Fruit fly (Drosophila melanogaster) whole organism, prepupa: ENCODE data around the gene CG32221.

Source experiments
- Blimp-1 ChIP-seq: fragments of 200-800 bp; sonication (Bioruptor generic); optimal IDR thresholded peaks from 3 replicates; lab custom pipeline; 2017; ENCODE audit warnings: missing biosample characterization, missing genetic modification characterization, mild to moderate bottlenecking, moderate library complexity, missing genetic modification reagents
- CG10631 ChIP-seq: fragments of 200-800 bp; sonication (Bioruptor generic); optimal IDR thresholded peaks from 2 replicates; lab custom pipeline; 2016; ENCODE audit warnings: missing biosample characterization, missing genetic modification characterization
- CG10669 ChIP-seq: fragments of 200-800 bp; sonication (Bioruptor generic); optimal IDR thresholded peaks from 3 replicates; lab custom pipeline; 2018; ENCODE audit warnings: missing biosample characterization, mild to moderate bottlenecking, missing genetic modification characterization, moderate library complexity
- CG15336 ChIP-seq: fragments of 200-800 bp; sonication (Bioruptor generic); IDR thresholded peaks from 2 replicates; pipeline ENCODE4 v1.3.6; 2022; ENCODE audit warnings: missing biosample characterization, missing genetic modification characterization
- CG1621 ChIP-seq: fragments of 200-800 bp; sonication (Bioruptor generic); optimal IDR thresholded peaks from 3 replicates; lab custom pipeline; 2018; ENCODE audit warnings: missing biosample characterization, mild to moderate bottlenecking, missing genetic modification characterization
- CG16779 ChIP-seq: fragments of 200-800 bp; sonication (Bioruptor generic); optimal IDR thresholded peaks from 3 replicates; lab custom pipeline; 2017; ENCODE audit warnings: missing biosample characterization, mild to moderate bottlenecking, missing genetic modification characterization
- CG3032 ChIP-seq: fragments of 200-800 bp; optimal IDR thresholded peaks from 2 replicates; lab custom pipeline; 2019; ENCODE audit warnings: missing biosample characterization, mild to moderate bottlenecking, missing genetic modification characterization, moderate library complexity
- CG31627 ChIP-seq: fragments of 200-800 bp; sonication (Bioruptor generic); optimal IDR thresholded peaks from 3 replicates; lab custom pipeline; 2016; ENCODE audit warnings: missing biosample characterization, missing genetic modification characterization
- CG32006 ChIP-seq: fragments of 200-800 bp; sonication (Bioruptor generic); optimal IDR thresholded peaks from 3 replicates; lab custom pipeline; 2017; ENCODE audit warnings: missing biosample characterization, mild to moderate bottlenecking, missing genetic modification characterization
- CG3919 ChIP-seq: fragments of 200-800 bp; sonication (Bioruptor generic); optimal IDR thresholded peaks from 3 replicates; lab custom pipeline; 2016; ENCODE audit warnings: missing biosample characterization, missing genetic modification characterization
- CG4318 ChIP-seq: fragments of 200-800 bp; sonication (Bioruptor generic); optimal IDR thresholded peaks from 3 replicates; lab custom pipeline; 2017; ENCODE audit warnings: missing biosample characterization, mild to moderate bottlenecking, missing genetic modification characterization
- CG6163 ChIP-seq: fragments of 200-800 bp; sonication (Bioruptor generic); IDR thresholded peaks from 3 replicates; pipeline ENCODE4 v1.3.6; 2022; ENCODE audit warnings: missing biosample characterization, missing genetic modification characterization
- CG6276 ChIP-seq: fragments of 200-800 bp; sonication (Bioruptor generic); optimal IDR thresholded peaks from 2 replicates; lab custom pipeline; 2017; ENCODE audit warnings: missing biosample characterization, mild to moderate bottlenecking, missing genetic modification characterization
- CG6792 ChIP-seq: fragments of 200-800 bp; sonication (Bioruptor generic); optimal IDR thresholded peaks from 3 replicates; lab custom pipeline; 2016; ENCODE audit warnings: missing biosample characterization, missing genetic modification characterization
- CG6808 ChIP-seq: fragments of 200-800 bp; sonication (Bioruptor generic); optimal IDR thresholded peaks from 3 replicates; lab custom pipeline; 2017; ENCODE audit warnings: missing biosample characterization, missing genetic modification characterization, mild to moderate bottlenecking, moderate library complexity, missing genetic modification reagents
- CG6854 ChIP-seq: fragments of 200-800 bp; sonication (Bioruptor generic); optimal IDR thresholded peaks from 2 replicates; lab custom pipeline; 2017; ENCODE audit warnings: missing biosample characterization, mild to moderate bottlenecking, missing genetic modification characterization
- CG7368 ChIP-seq: fragments of 200-800 bp; sonication (Bioruptor generic); optimal IDR thresholded peaks from 3 replicates; lab custom pipeline; 2016; ENCODE audit warnings: missing biosample characterization, missing genetic modification characterization
- CG8632 ChIP-seq: fragments of 200-800 bp; sonication (Bioruptor generic); optimal IDR thresholded peaks from 3 replicates; lab custom pipeline; 2016; ENCODE audit warnings: missing biosample characterization, missing genetic modification characterization
- Eip75B ChIP-seq: fragments of 200-800 bp; sonication (Bioruptor generic); optimal IDR thresholded peaks from 3 replicates; lab custom pipeline; 2016; ENCODE audit warnings: missing biosample characterization, missing genetic modification characterization
- Eip78C ChIP-seq: fragments of 200-800 bp; sonication (Bioruptor generic); peaks from one replicate; lab custom pipeline; 2016; ENCODE audit warnings: missing biosample characterization, missing genetic modification characterization
- Ets96B ChIP-seq: fragments of 200-800 bp; optimal IDR thresholded peaks from 2 replicates; lab custom pipeline; 2019; ENCODE audit warnings: missing biosample characterization, mild to moderate bottlenecking, missing genetic modification characterization, moderate library complexity
- Gug ChIP-seq: fragments of 200-800 bp; sonication (Bioruptor generic); IDR thresholded peaks from 2 replicates; pipeline ENCODE4 v1.3.6; 2022; ENCODE audit warnings: missing biosample characterization, missing genetic modification characterization
- Hr38 ChIP-seq: sonication (Bioruptor generic); optimal IDR thresholded peaks from 2 replicates; lab custom pipeline; 2016; ENCODE audit warnings: missing biosample characterization, missing genetic modification characterization
- Hr39 ChIP-seq: fragments of 200-800 bp; sonication (Bioruptor generic); optimal IDR thresholded peaks from 2 replicates; lab custom pipeline; 2016; ENCODE audit warnings: missing biosample characterization, missing genetic modification characterization
- Lpt ChIP-seq: fragments of 200-800 bp; sonication (Bioruptor generic); optimal IDR thresholded peaks from 3 replicates; lab custom pipeline; 2016; ENCODE audit warnings: missing biosample characterization, missing genetic modification characterization
- Met ChIP-seq: fragments of 200-800 bp; sonication (Bioruptor generic); optimal IDR thresholded peaks from 3 replicates; lab custom pipeline; 2016; ENCODE audit warnings: missing biosample characterization, missing genetic modification characterization
- OdsH ChIP-seq: fragments of 200-800 bp; sonication (Bioruptor generic); optimal IDR thresholded peaks from 3 replicates; lab custom pipeline; 2016; ENCODE audit warnings: missing biosample characterization, missing genetic modification characterization
- Smox ChIP-seq: fragments of 200-800 bp; sonication (Bioruptor generic); optimal IDR thresholded peaks from 3 replicates; lab custom pipeline; 2016; ENCODE audit warnings: missing biosample characterization, missing genetic modification characterization
- Sox102F ChIP-seq: fragments of 200-800 bp; sonication (Bioruptor generic); optimal IDR thresholded peaks from 2 replicates; lab custom pipeline; 2016; ENCODE audit warnings: missing biosample characterization, mild to moderate bottlenecking, missing genetic modification characterization
- Sox15 ChIP-seq: fragments of 200-800 bp; sonication (Bioruptor generic); optimal IDR thresholded peaks from 3 replicates; lab custom pipeline; 2016; ENCODE audit warnings: missing biosample characterization, missing genetic modification characterization
- achi ChIP-seq: fragments of 200-800 bp; sonication (Bioruptor generic); optimal IDR thresholded peaks from 3 replicates; lab custom pipeline; 2016; ENCODE audit warnings: missing biosample characterization, missing genetic modification characterization
- acj6 ChIP-seq: fragments of 200-800 bp; sonication (Bioruptor generic); optimal IDR thresholded peaks from 3 replicates; lab custom pipeline; 2016; ENCODE audit warnings: missing biosample characterization, missing genetic modification characterization
- cyc ChIP-seq: fragments of 200-800 bp; sonication (Bioruptor generic); optimal IDR thresholded peaks from 3 replicates; lab custom pipeline; 2016; ENCODE audit warnings: missing biosample characterization, missing genetic modification characterization
- dac ChIP-seq: fragments of 200-800 bp; sonication (Bioruptor generic); optimal IDR thresholded peaks from 2 replicates; lab custom pipeline; 2017; ENCODE audit warnings: missing biosample characterization, mild to moderate bottlenecking, missing genetic modification characterization
- esn ChIP-seq: fragments of 200-800 bp; sonication (Bioruptor generic); optimal IDR thresholded peaks from 2 replicates; lab custom pipeline; 2016; ENCODE audit warnings: missing biosample characterization, mild to moderate bottlenecking, missing genetic modification characterization, moderate library complexity
- fd59A ChIP-seq: fragments of 200-800 bp; sonication (Bioruptor generic); optimal IDR thresholded peaks from 2 replicates; lab custom pipeline; 2017; ENCODE audit warnings: missing biosample characterization, mild to moderate bottlenecking, missing genetic modification characterization, missing genetic modification reagents
- fd85E ChIP-seq: fragments of 200-800 bp; sonication (Bioruptor generic); optimal IDR thresholded peaks from 3 replicates; lab custom pipeline; 2016; ENCODE audit warnings: missing biosample characterization, missing genetic modification characterization
- fkh ChIP-seq: fragments of 200-800 bp; sonication (Bioruptor generic); optimal IDR thresholded peaks from 3 replicates; lab custom pipeline; 2017; ENCODE audit warnings: missing biosample characterization, mild to moderate bottlenecking, missing genetic modification characterization, moderate library complexity
- net ChIP-seq: fragments of 200-800 bp; sonication (Bioruptor generic); optimal IDR thresholded peaks from 3 replicates; lab custom pipeline; 2016; ENCODE audit warnings: missing biosample characterization, missing genetic modification characterization
- salr ChIP-seq, 2 experiments: fragments of 200-800 bp; sonication (Bioruptor generic); optimal IDR thresholded peaks; 3 replicates each; lab custom pipeline; 2016 to 2018; ENCODE audit warnings: missing biosample characterization in 2 of 2, missing genetic modification characterization in 2 of 2, mild to moderate bottlenecking in 1 of 2
- spab ChIP-seq: fragments of 200-800 bp; sonication (Bioruptor generic); optimal IDR thresholded peaks from 2 replicates; lab custom pipeline; 2017; ENCODE audit warnings: missing biosample characterization, mild to moderate bottlenecking, missing genetic modification characterization, missing genetic modification reagents
- ss ChIP-seq, 2 experiments: fragments of 200-800 bp; sonication (Bioruptor generic); optimal IDR thresholded peaks; 2 replicates in 1 of 2; 3 replicates in 1 of 2; lab custom pipeline; 2017 to 2018; ENCODE audit warnings: mild to moderate bottlenecking in 2 of 2, missing biosample characterization in 2 of 2, missing genetic modification characterization in 2 of 2, moderate library complexity in 1 of 2
- svp ChIP-seq: fragments of 200-800 bp; sonication (Bioruptor generic); peaks from one replicate; lab custom pipeline; 2016; ENCODE audit warnings: missing biosample characterization, missing genetic modification characterization
- vri ChIP-seq: fragments of 200-800 bp; sonication (Bioruptor generic); optimal IDR thresholded peaks from 3 replicates; lab custom pipeline; 2016; ENCODE audit warnings: missing biosample characterization, mild to moderate bottlenecking, missing genetic modification characterization

Gene CG32221

dm6 chr3L:19817807-19818531 is 16.5 kb upstream of the CG32221 start, which contains the start of the genes Fibp and Deaf1 (continued):
- TF ChIP-seq CG15336 (GFP tag; lab: Robert Waterston, UW) = 0 out of 2 replicates have a peak, but pooled peaks have one; percentile 10
- TF ChIP-seq Gug = peak; percentile 14
- peak; percentile 47 for TF ChIP-seq Lpt (GFP tag; lab: Kevin White, UChicago)
- TF ChIP-seq Blimp-1 (GFP tag; lab: Kevin White, UChicago) = no peak
- no peak for TF ChIP-seq CG6808
- peak; percentile 66 for TF ChIP-seq CG8632
- peak in 1 of 2 experiments; percentile 4 for TF ChIP-seq salr (GFP tag; optimal IDR thresholded peaks at IDR 0.05; lab: Kevin White, UChicago)
- peak; percentile 71 for TF ChIP-seq Eip75B
- TF ChIP-seq CG31627 (GFP tag; lab: Kevin White, UChicago) = peak; percentile 91
- peak; percentile 40; the same call in 1 of the 3 replicates for TF ChIP-seq CG6163 (GFP tag; lab: Robert Waterston, UW)
- TF ChIP-seq Sox15 (GFP tag; lab: Kevin White, UChicago) = peak; percentile 72
- no peak for TF ChIP-seq OdsH (GFP tag; lab: Kevin White, UChicago)
- TF ChIP-seq ss (GFP tag; optimal IDR thresholded peaks at IDR 0.05; lab: Kevin White, UChicago) = peak in 1 of 2 experiments; percentile 9
- TF ChIP-seq dac = peak; percentile 21
- no peak for TF ChIP-seq achi (GFP tag; lab: Kevin White, UChicago)
- TF ChIP-seq Sox102F = no peak
- TF ChIP-seq CG10669 (GFP tag; lab: Kevin White, UChicago) = peak; percentile 55
- no peak for TF ChIP-seq CG32006 (GFP tag; lab: Kevin White, UChicago)
- peak; percentile 28 for TF ChIP-seq fkh

- TF ChIP-seq CG7368 (GFP tag; lab: Kevin White, UChicago) (peak; percentile 73), CG3032 (tag; lab: Kevin White, UChicago) (no peak), vri (GFP tag; lab: Kevin White, UChicago) (no peak)
These were observed 15.8 kb upstream of the CG32221 start for dm6 chr3L:19818701-19819100.

DNA sequence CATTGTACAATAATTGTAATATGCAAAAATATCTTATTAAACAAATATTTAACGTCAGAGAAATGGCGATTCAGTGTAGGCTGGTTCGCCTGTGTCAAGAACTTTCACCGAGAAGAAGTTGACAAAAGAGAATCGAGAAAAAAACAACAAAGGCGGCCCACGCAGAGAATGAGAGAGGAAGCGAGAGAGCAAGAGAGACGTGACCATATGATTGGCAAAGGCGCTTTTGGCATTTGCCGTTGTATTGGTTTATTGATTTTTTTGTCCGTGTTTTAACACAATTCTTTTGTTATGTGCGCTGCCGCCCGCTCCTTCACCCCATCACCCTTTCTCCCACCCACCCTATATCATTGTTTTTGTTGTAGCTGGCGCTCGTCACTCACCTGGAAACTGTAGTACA is 1.2 kb upstream of the CG32221 start:
- no peak for TF ChIP-seq Hr39 (GFP tag; lab: Kevin White, UChicago)
- no peak for TF ChIP-seq CG31627 (GFP tag; lab: Kevin White, UChicago)
- no peak for TF ChIP-seq Sox15 (GFP tag; lab: Kevin White, UChicago)
- no peak for TF ChIP-seq dac
- no peak for TF ChIP-seq fd85E (GFP tag; lab: Kevin White, UChicago)
- TF ChIP-seq Sox102F = no peak
- TF ChIP-seq Hr38 (GFP tag; lab: Kevin White, UChicago) = no peak
- TF ChIP-seq CG1621 (tag; lab: Kevin White, UChicago) = no peak
- TF ChIP-seq Ets96B (tag; lab: Kevin White, UChicago) = no peak
- no peak for TF ChIP-seq CG8632
- peak; percentile 83 for TF ChIP-seq Eip78C (GFP tag; lab: Kevin White, UChicago)
- no peak for TF ChIP-seq CG10631 (GFP tag; lab: Kevin White, UChicago)
- TF ChIP-seq Smox (GFP tag; lab: Kevin White, UChicago) = no peak
- TF ChIP-seq CG6276 = no peak
- TF ChIP-seq net (GFP tag; lab: Kevin White, UChicago) = no peak
- TF ChIP-seq CG6163 (GFP tag; lab: Robert Waterston, UW) = peak; percentile 47; the same call in 2 of the 3 replicates
- no peak for TF ChIP-seq acj6 (GFP tag; lab: Kevin White, UChicago)
- TF ChIP-seq svp = no peak
- peak; percentile 81 for TF ChIP-seq Blimp-1 (GFP tag; lab: Kevin White, UChicago)
- peak; percentile 54 for TF ChIP-seq esn
- no peak for TF ChIP-seq Gug
- no peak for TF ChIP-seq fkh
- TF ChIP-seq cyc (GFP tag; lab: Kevin White, UChicago) = no peak
- TF ChIP-seq CG15336 (GFP tag; lab: Robert Waterston, UW) = 0 out of 2 replicates have a peak, but pooled peaks have one; percentile 12
- TF ChIP-seq salr (GFP tag; optimal IDR thresholded peaks at IDR 0.05; lab: Kevin White, UChicago) = no peak
- no peak for TF ChIP-seq CG3919 (GFP tag; lab: Kevin White, UChicago)
- no peak for TF ChIP-seq vri (GFP tag; lab: Kevin White, UChicago)
- TF ChIP-seq CG4318 (GFP tag; lab: Kevin White, UChicago) = no peak
- peak; percentile 58 for TF ChIP-seq CG6854 (GFP tag; lab: Kevin White, UChicago)
- peak; percentile 38 for TF ChIP-seq CG6792 (GFP tag; lab: Kevin White, UChicago)
- TF ChIP-seq Met (GFP tag; lab: Kevin White, UChicago) = no peak
- no peak for TF ChIP-seq CG6808
- no peak for TF ChIP-seq fd59A
- TF ChIP-seq ss (GFP tag; optimal IDR thresholded peaks at IDR 0.05; lab: Kevin White, UChicago) = peak in 1 of 2 experiments; percentile 71
- TF ChIP-seq spab = no peak
- no peak for TF ChIP-seq CG16779 (tag; lab: Kevin White, UChicago)
- no peak for TF ChIP-seq CG32006 (GFP tag; lab: Kevin White, UChicago)
